Worm (Caenorhabditis elegans) whole organism, L1 larva: ENCODE measurements around the gene ZK105.3.

Experiments used
- C16A3.4 ChIP-seq: fragments of 150-350 bp; optimal IDR thresholded peaks from 2 replicates; lab custom pipeline; 2014; ENCODE audit warnings: missing biosample characterization, missing genetic modification characterization
- F16B12.6 ChIP-seq: fragments of 150-350 bp; optimal IDR thresholded peaks from 2 replicates; lab custom pipeline; 2014; ENCODE audit warnings: missing biosample characterization, missing genetic modification characterization
- Y116A8C.19 ChIP-seq: sonication (generic microtip); optimal IDR thresholded peaks from 2 replicates; lab custom pipeline; 2016; ENCODE audit warnings: missing compliant biosample characterization, missing genetic modification characterization, borderline replicate concordance
- aha-1 ChIP-seq: fragments of 150-350 bp; optimal IDR thresholded peaks from 2 replicates; lab custom pipeline; 2014; ENCODE audit warnings: missing biosample characterization, missing genetic modification characterization
- alr-1 ChIP-seq: fragments of 200-800 bp; sonication (Bioruptor generic); optimal IDR thresholded peaks from 2 replicates; lab custom pipeline; 2018; ENCODE audit warnings: borderline replicate concordance, mild to moderate bottlenecking, missing genetic modification characterization, missing compliant biosample characterization
- ceh-63 ChIP-seq: fragments of 200-800 bp; sonication (Bioruptor generic); optimal IDR thresholded peaks from 2 replicates; lab custom pipeline; 2018; ENCODE audit warnings: mild to moderate bottlenecking, missing genetic modification characterization, missing compliant biosample characterization
- efl-1 ChIP-seq, 4 experiments: fragments of 150-350 bp; optimal IDR thresholded peaks in 3 of 4; peaks in 1 of 4; 1 replicate in 1 of 4; 2 replicates in 3 of 4; lab custom pipeline; 2014; ENCODE audit warnings: missing biosample characterization in 2 of 4, missing genetic modification characterization in 2 of 4, missing genetic modification reagents in 2 of 4
- efl-3 ChIP-seq: fragments of 200-800 bp; sonication (Bioruptor generic); optimal IDR thresholded peaks from 2 replicates; lab custom pipeline; 2018; ENCODE audit warnings: mild to moderate bottlenecking, missing genetic modification characterization, missing compliant biosample characterization
- egl-27 ChIP-seq, 2 experiments: fragments of 150-350 bp in 1 of 2; sonication (generic microtip); optimal IDR thresholded peaks; 3 replicates each; lab custom pipeline; 2017 to 2018; ENCODE audit warnings: missing biosample characterization in 2 of 2, missing genetic modification characterization in 2 of 2, missing genetic modification reagents in 2 of 2
- elt-3 ChIP-seq, 6 experiments: fragments of 150-350 bp in 1 of 6; sonication (generic microtip); optimal IDR thresholded peaks; 2 replicates each; lab custom pipeline; 2017 to 2018; ENCODE audit warnings: missing biosample characterization in 6 of 6, missing genetic modification characterization in 6 of 6, inconsistent platforms in 1 of 6
- fkh-10 ChIP-seq: sonication (generic microtip); optimal IDR thresholded peaks from 2 replicates; lab custom pipeline; 2017; ENCODE audit warnings: missing biosample characterization, missing genetic modification reagents, missing genetic modification characterization
- fkh-4 ChIP-seq: sonication (generic microtip); optimal IDR thresholded peaks from 2 replicates; lab custom pipeline; 2016; ENCODE audit warnings: missing compliant biosample characterization, missing genetic modification characterization, borderline replicate concordance
- fkh-8 ChIP-seq: sonication (generic microtip); optimal IDR thresholded peaks from 2 replicates; lab custom pipeline; 2016; ENCODE audit warnings: mild to moderate bottlenecking, missing genetic modification characterization, missing compliant biosample characterization
- hlh-17 ChIP-seq: fragments of 200-800 bp; sonication (Bioruptor generic); optimal IDR thresholded peaks from 2 replicates; lab custom pipeline; 2018; ENCODE audit warnings: missing genetic modification characterization, mild to moderate bottlenecking, missing compliant biosample characterization, moderate library complexity, borderline replicate concordance
- hpl-2 ChIP-seq: fragments of 150-350 bp; optimal IDR thresholded peaks from 2 replicates; lab custom pipeline; 2014; ENCODE audit warnings: missing biosample characterization, missing genetic modification reagents, missing genetic modification characterization
- irx-1 ChIP-seq: sonication (generic microtip); optimal IDR thresholded peaks from 2 replicates; lab custom pipeline; 2016; ENCODE audit warnings: missing genetic modification characterization, missing compliant biosample characterization
- isw-1 ChIP-seq: fragments of 200-800 bp; sonication (Bioruptor generic); IDR thresholded peaks from 2 replicates; pipeline ENCODE4 v1.3.6; 2022; ENCODE audit warnings: missing genetic modification characterization, missing compliant biosample characterization
- lin-14 ChIP-seq: fragments of 200-800 bp; sonication (Bioruptor generic); optimal IDR thresholded peaks from 2 replicates; lab custom pipeline; 2018; ENCODE audit warnings: mild to moderate bottlenecking, missing genetic modification characterization, moderate library complexity, missing compliant biosample characterization
- lin-15B ChIP-seq: fragments of 150-350 bp; sonication (generic microtip); optimal IDR thresholded peaks from 3 replicates; lab custom pipeline; 2014; ENCODE audit warnings: missing biosample characterization, missing genetic modification characterization
- lin-35 ChIP-seq, 2 experiments: fragments of 150-350 bp; optimal IDR thresholded peaks; 2 replicates each; lab custom pipeline; 2014; ENCODE audit warnings: missing biosample characterization in 2 of 2, missing genetic modification characterization in 2 of 2, missing genetic modification reagents in 2 of 2
- lin-39 ChIP-seq: fragments of 150-350 bp; optimal IDR thresholded peaks from 2 replicates; lab custom pipeline; 2014; ENCODE audit warnings: missing biosample characterization, missing genetic modification reagents, missing genetic modification characterization
- lir-3 ChIP-seq: sonication (generic microtip); optimal IDR thresholded peaks from 2 replicates; lab custom pipeline; 2016; ENCODE audit warnings: mild to moderate bottlenecking, missing genetic modification characterization, moderate library complexity, missing compliant biosample characterization; ENCODE audit not compliant: poor library complexity
- mep-1 ChIP-seq: fragments of 150-350 bp; optimal IDR thresholded peaks from 2 replicates; lab custom pipeline; 2014; ENCODE audit warnings: missing biosample characterization, missing genetic modification characterization
- nhr-11 ChIP-seq: fragments of 150-350 bp; optimal IDR thresholded peaks from 2 replicates; lab custom pipeline; 2014; ENCODE audit warnings: missing biosample characterization, missing genetic modification characterization
- nhr-12 ChIP-seq: sonication (generic microtip); optimal IDR thresholded peaks from 2 replicates; lab custom pipeline; 2017; ENCODE audit warnings: missing biosample characterization, missing genetic modification characterization
- nhr-19 ChIP-seq: fragments of 200-800 bp; sonication (Bioruptor generic); conservative IDR thresholded peaks from 2 replicates; pipeline ENCODE4 v1.3.6; 2022; ENCODE audit warnings: missing genetic modification characterization, missing compliant biosample characterization
- nhr-20 ChIP-seq: sonication (generic microtip); optimal IDR thresholded peaks from 2 replicates; lab custom pipeline; 2016; ENCODE audit warnings: mild to moderate bottlenecking, missing genetic modification characterization, missing compliant biosample characterization
- nhr-47 ChIP-seq: sonication (generic microtip); optimal IDR thresholded peaks from 2 replicates; lab custom pipeline; 2016; ENCODE audit warnings: mild to moderate bottlenecking, missing genetic modification characterization, moderate library complexity, missing compliant biosample characterization
- nhr-77 ChIP-seq: fragments of 150-350 bp; optimal IDR thresholded peaks from 2 replicates; lab custom pipeline; 2014; ENCODE audit warnings: missing biosample characterization, missing genetic modification characterization
- nhr-84 ChIP-seq: sonication (generic microtip); optimal IDR thresholded peaks from 2 replicates; lab custom pipeline; 2017; ENCODE audit warnings: missing biosample characterization, missing genetic modification characterization
- nhr-85 ChIP-seq: sonication (generic microtip); peaks from one replicate; lab custom pipeline; 2016; ENCODE audit warnings: missing genetic modification characterization, inconsistent platforms, missing compliant biosample characterization
- pax-3 ChIP-seq: fragments of 200-800 bp; sonication (Bioruptor generic); optimal IDR thresholded peaks from 2 replicates; lab custom pipeline; 2018; ENCODE audit warnings: mild to moderate bottlenecking, missing genetic modification characterization, moderate library complexity, missing compliant biosample characterization
- rnt-1 ChIP-seq: sonication (generic microtip); optimal IDR thresholded peaks from 2 replicates; lab custom pipeline; 2016; ENCODE audit warnings: mild to moderate bottlenecking, missing genetic modification characterization, moderate library complexity, missing compliant biosample characterization
- snpc-4 ChIP-seq: fragments of 150-350 bp; optimal IDR thresholded peaks from 2 replicates; lab custom pipeline; 2014; ENCODE audit warnings: missing biosample characterization, missing genetic modification characterization
- sptf-1 ChIP-seq: fragments of 150-350 bp; optimal IDR thresholded peaks from 2 replicates; lab custom pipeline; 2014; ENCODE audit warnings: missing biosample characterization, missing genetic modification characterization
- sup-37 ChIP-seq: fragments of 200-800 bp; sonication (Bioruptor generic); optimal IDR thresholded peaks from 2 replicates; lab custom pipeline; 2018; ENCODE audit warnings: mild to moderate bottlenecking, missing genetic modification characterization, missing compliant biosample characterization
- unc-130 ChIP-seq: fragments of 150-350 bp; optimal IDR thresholded peaks from 2 replicates; lab custom pipeline; 2017; ENCODE audit warnings: missing biosample characterization, missing genetic modification characterization, inconsistent platforms
- unc-30 ChIP-seq: sonication (generic microtip); optimal IDR thresholded peaks from 2 replicates; lab custom pipeline; 2017; ENCODE audit warnings: missing biosample characterization, missing genetic modification characterization
- unc-86 ChIP-seq: sonication (generic microtip); optimal IDR thresholded peaks from 2 replicates; lab custom pipeline; 2016; ENCODE audit warnings: missing genetic modification characterization, missing compliant biosample characterization
- vab-15 ChIP-seq: sonication (generic microtip); optimal IDR thresholded peaks from 2 replicates; lab custom pipeline; 2017; ENCODE audit warnings: missing genotype, mild to moderate bottlenecking, missing genetic modification characterization, missing compliant biosample characterization
- xbp-1 ChIP-seq: sonication (generic microtip); optimal IDR thresholded peaks from 2 replicates; lab custom pipeline; 2016; ENCODE audit warnings: missing genetic modification characterization, missing compliant biosample characterization
- zag-1 ChIP-seq: fragments of 150-350 bp; optimal IDR thresholded peaks from 2 replicates; lab custom pipeline; 2014; ENCODE audit warnings: missing biosample characterization, missing genetic modification characterization
- ztf-11 ChIP-seq, 2 experiments: sonication (generic microtip); optimal IDR thresholded peaks; 2 replicates each; lab custom pipeline; 2016 to 2017; ENCODE audit warnings: missing genetic modification characterization in 2 of 2, missing biosample characterization in 1 of 2, missing compliant biosample characterization in 1 of 2
- ztf-4 ChIP-seq: fragments of 150-350 bp; optimal IDR thresholded peaks from 2 replicates; lab custom pipeline; 2014; ENCODE audit warnings: missing biosample characterization, missing genetic modification characterization

ZK105.3 gene

DNA sequence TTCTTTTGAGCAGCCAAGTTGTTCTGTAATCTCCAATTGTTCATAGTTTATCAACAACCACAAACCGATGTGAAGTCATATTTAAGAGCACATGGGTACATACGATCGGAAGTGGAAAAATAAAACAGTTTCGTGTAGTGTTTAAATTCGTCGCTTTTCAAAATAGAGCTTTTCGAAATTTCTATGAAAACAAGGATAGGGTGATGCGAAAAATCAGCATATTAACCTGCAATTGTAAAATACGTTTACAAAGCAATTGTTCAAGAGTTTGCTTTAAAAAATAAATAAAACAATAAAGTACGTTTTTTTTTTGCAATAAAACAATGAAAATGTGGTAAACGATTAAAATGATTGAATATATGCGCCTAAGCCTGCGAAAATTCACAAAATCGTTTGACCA lies 25.0 kb downstream of the ZK105.3 start, which contains the start of gene ZK105.14:
TSS of gene ZK105.14 (minus strand) at position 101 of the 400 bp plus-strand sequence.
- TF ChIP-seq sptf-1 (tag; lab: Kevin White, UChicago) = no peak
- no peak for TF ChIP-seq hlh-17 (GFP tag; lab: Kevin White, UChicago)
- TF ChIP-seq irx-1 (tag; lab: Kevin White, UChicago) = no peak
- no peak for TF ChIP-seq lin-39 (tag; lab: Kevin White, UChicago)
- no peak for TF ChIP-seq F16B12.6 (tag; lab: Kevin White, UChicago)

DNA sequence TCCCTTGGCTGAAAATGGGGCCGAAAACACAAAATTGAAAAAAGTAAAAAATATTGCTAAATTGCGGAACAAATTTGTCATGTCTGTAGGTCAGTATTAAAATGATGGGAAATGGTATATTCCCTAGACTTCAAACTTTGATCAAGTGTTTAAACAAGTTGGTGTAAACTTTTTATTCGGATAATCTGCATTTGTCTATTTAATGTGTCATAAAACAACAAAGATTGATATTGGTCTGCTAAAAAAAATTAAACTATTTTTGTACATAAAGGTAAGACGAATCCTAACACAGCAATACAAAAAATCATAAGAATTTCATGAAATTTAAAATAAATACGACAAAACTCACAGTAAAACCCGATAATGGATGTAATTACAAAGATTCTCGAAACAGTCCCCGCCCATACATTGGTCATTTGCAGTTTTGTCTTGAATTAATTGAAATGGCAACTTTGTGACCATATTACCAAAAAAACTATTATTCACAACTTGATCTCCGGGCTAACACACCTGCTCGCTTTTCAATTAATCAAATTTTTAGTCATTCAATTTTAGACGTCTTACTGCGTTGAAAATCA lies 27.1 kb downstream of the ZK105.3 start, which contains the start of the genes ZK105.6 and ZK105.8:
TSS of gene ZK105.6 (minus strand) at position 101 of the 578 bp plus-strand sequence.
TSS of gene ZK105.8 (plus strand) at position 528 of the 578 bp plus-strand sequence.
- TF ChIP-seq isw-1 (no peak), fkh-4 (tag; lab: Kevin White, UChicago) (no peak), elt-3 (tag; optimal IDR thresholded peaks at IDR 0.05; lab: Kevin White, UChicago) (no peak), C16A3.4 (tag; lab: Kevin White, UChicago) (no peak), snpc-4 (tag; lab: Kevin White, UChicago) (no peak), zag-1 (tag; lab: Kevin White, UChicago) (no peak), xbp-1 (tag; lab: Kevin White, UChicago) (no peak), nhr-85 (tag; lab: Kevin White, UChicago) (no peak)

DNA sequence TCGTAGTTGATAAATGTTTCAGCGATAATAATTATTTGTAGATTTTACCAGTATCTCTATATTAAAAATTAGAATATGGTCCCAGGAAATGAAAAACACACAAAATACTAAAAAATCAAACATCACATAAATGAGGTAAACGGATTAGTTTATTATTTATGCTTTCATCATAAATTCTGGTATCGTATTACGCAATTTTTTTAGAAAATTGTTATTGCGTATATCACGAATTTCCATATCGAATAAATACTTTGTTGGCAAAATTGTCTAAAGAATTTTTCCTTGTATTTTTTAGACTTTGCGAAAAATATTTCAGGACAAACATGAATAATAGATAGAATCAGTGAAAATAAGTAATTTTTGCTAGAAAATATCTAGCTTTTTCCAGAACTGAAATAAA lies 29.3 kb downstream of the ZK105.3 start:
- TF ChIP-seq snpc-4 (tag; lab: Kevin White, UChicago) = no peak
- no peak for TF ChIP-seq ceh-63 (GFP tag; lab: Kevin White, UChicago)
- TF ChIP-seq nhr-12 (tag; lab: Kevin White, UChicago) = no peak
- TF ChIP-seq egl-27 (tag; optimal IDR thresholded peaks at IDR 0.05; lab: Kevin White, UChicago) = no peak
- no peak for TF ChIP-seq mep-1 (tag; lab: Kevin White, UChicago)
- TF ChIP-seq xbp-1 (tag; lab: Kevin White, UChicago) = no peak
- no peak for TF ChIP-seq hpl-2 (GFP tag; lab: Kevin White, UChicago)
- no peak for TF ChIP-seq sup-37 (GFP tag; lab: Kevin White, UChicago)
- TF ChIP-seq fkh-10 (GFP tag; lab: Kevin White, UChicago) = no peak
- TF ChIP-seq irx-1 (tag; lab: Kevin White, UChicago) = no peak
- no peak for TF ChIP-seq unc-130
- no peak for TF ChIP-seq vab-15 (tag; lab: Kevin White, UChicago)
- TF ChIP-seq nhr-20 (tag; lab: Kevin White, UChicago) = no peak
- TF ChIP-seq hlh-17 (GFP tag; lab: Kevin White, UChicago) = no peak

DNA sequence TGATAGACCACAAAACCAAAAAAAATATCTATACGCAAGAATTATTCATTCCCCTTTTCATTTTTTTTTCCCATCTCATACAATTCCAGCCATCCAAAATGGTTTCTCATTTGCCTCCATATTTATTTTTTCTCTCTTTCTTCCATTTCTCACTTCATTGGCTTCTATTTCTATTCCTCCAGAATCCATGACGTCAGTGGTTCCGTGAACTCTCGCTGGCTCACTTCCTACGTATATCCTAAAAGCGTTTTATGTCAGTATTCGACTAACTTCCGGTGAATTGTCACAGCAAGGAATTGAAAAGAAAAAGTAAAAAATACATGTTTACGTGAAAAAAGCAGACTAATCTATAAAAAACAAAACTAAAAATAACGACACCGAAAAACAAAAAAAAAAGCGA lies 30.0 kb downstream of the ZK105.3 start:
- no peak for TF ChIP-seq lin-35 (GFP tag; optimal IDR thresholded peaks at IDR 0.05; lab: Kevin White, UChicago)
- no peak for TF ChIP-seq isw-1
- no peak for TF ChIP-seq rnt-1
- TF ChIP-seq ztf-11 (tag; optimal IDR thresholded peaks at IDR 0.05; lab: Kevin White, UChicago) = no peak
- TF ChIP-seq unc-130 = no peak
- TF ChIP-seq nhr-19 (GFP tag; lab: Robert Waterston, UW) = no peak
- TF ChIP-seq nhr-12 (tag; lab: Kevin White, UChicago) = no peak
- TF ChIP-seq irx-1 (tag; lab: Kevin White, UChicago) = no peak
- TF ChIP-seq unc-86 (tag; lab: Kevin White, UChicago) = peak; percentile 55
- TF ChIP-seq aha-1 (tag; lab: Kevin White, UChicago) = no peak
- TF ChIP-seq ztf-4 = no peak
- TF ChIP-seq fkh-8 (tag; lab: Kevin White, UChicago) = peak; percentile 71
- no peak for TF ChIP-seq unc-30 (tag; lab: Kevin White, UChicago)
- TF ChIP-seq hlh-17 (GFP tag; lab: Kevin White, UChicago) = no peak
- TF ChIP-seq pax-3 = no peak
- TF ChIP-seq nhr-84 (tag; lab: Kevin White, UChicago) = no peak
- peak; percentile 75 for TF ChIP-seq lin-14
- TF ChIP-seq lin-15B (tag; lab: Kevin White, UChicago) = no peak
- TF ChIP-seq alr-1 (tag; lab: Kevin White, UChicago) = no peak
- no peak for TF ChIP-seq nhr-77 (tag; lab: Kevin White, UChicago)
- no peak for TF ChIP-seq nhr-11
- TF ChIP-seq mep-1 (tag; lab: Kevin White, UChicago) = no peak
- TF ChIP-seq Y116A8C.19 (tag; lab: Kevin White, UChicago) = no peak
- TF ChIP-seq efl-3 (GFP tag; lab: Kevin White, UChicago) = no peak
- TF ChIP-seq lir-3 (tag; lab: Kevin White, UChicago) = no peak
- no peak for TF ChIP-seq elt-3 (tag; optimal IDR thresholded peaks at IDR 0.05; lab: Kevin White, UChicago)
- TF ChIP-seq efl-1 (optimal IDR thresholded peaks at IDR 0.05; lab: Kevin White, UChicago) = no peak
- no peak for TF ChIP-seq efl-1 (GFP tag; optimal IDR thresholded peaks at IDR 0.05 in 1 of 2; lab: Kevin White, UChicago)
- peak; percentile 30 for TF ChIP-seq nhr-47 (tag; lab: Kevin White, UChicago)
